Fruit fly (Drosophila melanogaster) whole organism, pupa: ENCODE measurements around the gene CG42263.

Experiments
- CG10348 ChIP-seq: fragments of 200-800 bp; sonication (Bioruptor generic); IDR thresholded peaks from 2 replicates; pipeline ENCODE4 v1.3.6; 2022; ENCODE audit warnings: missing biosample characterization, missing genetic modification characterization
- CG12605 ChIP-seq: fragments of 200-800 bp; sonication (Bioruptor generic); IDR thresholded peaks from 2 replicates; pipeline ENCODE4 v1.3.6; 2022; ENCODE audit warnings: missing biosample characterization, missing genetic modification characterization
- CG13204 ChIP-seq: fragments of 200-800 bp; sonication (Bioruptor generic); optimal IDR thresholded peaks from 2 replicates; lab custom pipeline; 2018; ENCODE audit warnings: missing biosample characterization, mild to moderate bottlenecking, missing genetic modification characterization, moderate library complexity
- CG14655 ChIP-seq: fragments of 200-800 bp; sonication (Bioruptor generic); optimal IDR thresholded peaks from 3 replicates; lab custom pipeline; 2017; ENCODE audit warnings: mild to moderate bottlenecking, missing biosample characterization, missing genetic modification reagents, missing genetic modification characterization
- CG15710 ChIP-seq: fragments of 200-800 bp; sonication (Bioruptor generic); optimal IDR thresholded peaks from 2 replicates; lab custom pipeline; 2018; ENCODE audit warnings: missing biosample characterization, mild to moderate bottlenecking, missing genetic modification characterization, moderate library complexity
- CG17806 ChIP-seq: fragments of 200-800 bp; sonication (Bioruptor generic); optimal IDR thresholded peaks from 2 replicates; lab custom pipeline; 2018; ENCODE audit warnings: missing biosample characterization, mild to moderate bottlenecking, missing genetic modification characterization, moderate library complexity
- CG32121 ChIP-seq: fragments of 200-800 bp; sonication (Bioruptor generic); IDR thresholded peaks from 2 replicates; pipeline ENCODE4 v1.3.6; 2022; ENCODE audit warnings: missing biosample characterization, missing genetic modification characterization
- CG34367 ChIP-seq: fragments of 200-800 bp; sonication (Bioruptor generic); optimal IDR thresholded peaks from 2 replicates; lab custom pipeline; 2018; ENCODE audit warnings: missing biosample characterization, mild to moderate bottlenecking, missing genetic modification characterization
- CG4496 ChIP-seq: fragments of 200-800 bp; sonication (Bioruptor generic); IDR thresholded peaks from 3 replicates; pipeline ENCODE4 v1.3.6; 2022; ENCODE audit warnings: missing biosample characterization, missing genetic modification characterization
- CG8159 ChIP-seq: fragments of 200-800 bp; sonication (Bioruptor generic); optimal IDR thresholded peaks from 3 replicates; lab custom pipeline; 2018; ENCODE audit warnings: missing biosample characterization, mild to moderate bottlenecking, missing genetic modification characterization, moderate library complexity
- CG8301 ChIP-seq: fragments of 200-800 bp; sonication (Bioruptor generic); optimal IDR thresholded peaks from 2 replicates; lab custom pipeline; 2018; ENCODE audit warnings: missing biosample characterization, mild to moderate bottlenecking, missing genetic modification characterization
- CG9948 ChIP-seq: fragments of 200-800 bp; sonication (Bioruptor generic); optimal IDR thresholded peaks from 2 replicates; lab custom pipeline; 2018; ENCODE audit warnings: missing biosample characterization, mild to moderate bottlenecking, missing genetic modification characterization, moderate library complexity
- D1 ChIP-seq: fragments of 200-800 bp; sonication (Bioruptor generic); optimal IDR thresholded peaks from 2 replicates; lab custom pipeline; 2018; ENCODE audit warnings: missing biosample characterization, mild to moderate bottlenecking, missing genetic modification characterization, moderate library complexity
- EcR ChIP-seq: fragments of 200-800 bp; sonication (Bioruptor generic); optimal IDR thresholded peaks from 3 replicates; lab custom pipeline; 2019; ENCODE audit warnings: missing biosample characterization, missing genetic modification characterization, mild to moderate bottlenecking, moderate library complexity, missing genetic modification reagents
- Ets98B ChIP-seq: fragments of 200-800 bp; sonication (Bioruptor generic); IDR thresholded peaks from 2 replicates; pipeline ENCODE4 v1.3.6; 2022; ENCODE audit warnings: missing biosample characterization, missing genetic modification characterization
- Pif1A ChIP-seq: fragments of 200-800 bp; sonication (Bioruptor generic); optimal IDR thresholded peaks from 3 replicates; lab custom pipeline; 2016; ENCODE audit warnings: missing biosample characterization, missing genetic modification characterization
- Pif1B ChIP-seq: fragments of 200-800 bp; sonication (Bioruptor generic); optimal IDR thresholded peaks from 3 replicates; lab custom pipeline; 2016; ENCODE audit warnings: missing biosample characterization, missing genetic modification characterization
- Snoo ChIP-seq: fragments of 200-800 bp; sonication (Bioruptor generic); optimal IDR thresholded peaks from 3 replicates; lab custom pipeline; 2017; ENCODE audit warnings: missing biosample characterization, mild to moderate bottlenecking, missing genetic modification characterization, inconsistent platforms
- fd96Ca ChIP-seq: fragments of 200-800 bp; sonication (Bioruptor generic); IDR thresholded peaks from 3 replicates; pipeline ENCODE4 v1.3.6; 2022; ENCODE audit warnings: missing biosample characterization, missing genetic modification characterization
- gl ChIP-seq: fragments of 200-800 bp; sonication (Bioruptor generic); optimal IDR thresholded peaks from 2 replicates; lab custom pipeline; 2018; ENCODE audit warnings: missing biosample characterization, mild to moderate bottlenecking, missing genetic modification characterization
- rn ChIP-seq: fragments of 200-800 bp; sonication (Bioruptor generic); IDR thresholded peaks from 2 replicates; pipeline ENCODE4 v1.3.6; 2022; ENCODE audit warnings: missing biosample characterization, missing genetic modification characterization

CG42263 gene

DNA sequence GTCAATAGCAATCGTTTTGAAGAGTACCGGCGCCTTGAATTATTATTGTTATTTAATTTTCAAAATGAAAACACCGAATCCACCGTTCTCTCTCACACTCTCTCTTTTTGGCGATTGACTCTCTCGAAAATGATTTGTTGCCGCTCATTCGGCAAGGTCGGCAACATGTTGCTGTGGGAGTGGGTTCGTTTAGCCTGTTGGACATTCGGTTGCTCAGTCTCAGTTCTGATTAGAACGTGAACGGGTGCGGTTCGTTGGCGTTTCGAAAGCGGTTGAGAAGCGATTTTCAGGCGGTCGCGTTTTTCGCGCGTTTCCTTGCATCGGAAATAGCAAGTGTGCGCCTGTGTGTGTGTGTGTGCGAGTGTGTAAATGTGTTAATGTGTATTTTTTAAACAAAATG is 16.6 kb downstream of the CG42263 start, which contains the start of gene Ac76E:
Gene Ac76E (plus strand): TSS at position 264 of the 400 bp plus-strand sequence.
- TF ChIP-seq Pif1A (GFP tag; lab: Kevin White, UChicago) (no peak), Pif1B (GFP tag; lab: Kevin White, UChicago) (no peak), CG17806 (tag; lab: Kevin White, UChicago) (no peak), CG34367 (tag; lab: Kevin White, UChicago) (no peak), gl (tag; lab: Kevin White, UChicago) (no peak), CG10348 (GFP tag; lab: Robert Waterston, UW) (no peak), EcR (GFP tag; lab: Kevin White, UChicago) (no peak), CG12605 (GFP tag; lab: Robert Waterston, UW) (peak; percentile 52), Ets98B (peak; percentile 30; the same call in 1 of the 2 replicates), CG8301 (tag; lab: Kevin White, UChicago) (no peak), CG32121 (GFP tag; lab: Robert Waterston, UW) (peak; percentile 16; the same call in 1 of the 2 replicates)

DNA sequence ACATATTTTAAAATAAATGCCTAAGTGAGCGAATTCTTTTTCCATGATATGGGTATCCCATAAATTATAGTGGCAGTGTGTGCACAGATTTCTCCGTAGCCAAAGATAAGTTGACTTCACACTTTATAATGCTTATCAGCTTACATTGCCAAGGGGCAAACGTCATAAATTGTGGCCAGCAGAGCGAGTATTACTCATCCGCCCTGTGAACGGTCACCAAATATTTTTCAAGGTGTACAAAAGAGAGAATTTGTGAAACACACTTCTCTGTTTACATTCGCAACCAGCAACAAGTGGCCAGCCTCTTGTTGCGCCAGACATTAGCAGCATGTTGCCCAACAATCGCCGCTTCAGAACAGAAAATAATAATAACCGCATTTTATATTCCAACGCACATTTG is 22.7 kb downstream of the CG42263 start:
- TF ChIP-seq CG32121 (GFP tag; lab: Robert Waterston, UW) = peak; percentile 26; the same call in 1 of the 2 replicates
- TF ChIP-seq fd96Ca (GFP tag; lab: Robert Waterston, UW) = 0 out of 3 replicates have a peak, but pooled peaks have one; percentile 10
- TF ChIP-seq D1 (tag; lab: Kevin White, UChicago) = no peak
- TF ChIP-seq Ets98B = peak; percentile 53
- TF ChIP-seq CG13204 (GFP tag; lab: Kevin White, UChicago) = no peak
- TF ChIP-seq Pif1A (GFP tag; lab: Kevin White, UChicago) = peak; percentile 35
- no peak for TF ChIP-seq rn (GFP tag; lab: Robert Waterston, UW)
- TF ChIP-seq CG17806 (tag; lab: Kevin White, UChicago) = no peak
- TF ChIP-seq CG12605 (GFP tag; lab: Robert Waterston, UW) = peak; percentile 62
- no peak for TF ChIP-seq CG8159 (tag; lab: Kevin White, UChicago)
- TF ChIP-seq Pif1B (GFP tag; lab: Kevin White, UChicago) = no peak
- TF ChIP-seq CG14655 = no peak

DNA sequence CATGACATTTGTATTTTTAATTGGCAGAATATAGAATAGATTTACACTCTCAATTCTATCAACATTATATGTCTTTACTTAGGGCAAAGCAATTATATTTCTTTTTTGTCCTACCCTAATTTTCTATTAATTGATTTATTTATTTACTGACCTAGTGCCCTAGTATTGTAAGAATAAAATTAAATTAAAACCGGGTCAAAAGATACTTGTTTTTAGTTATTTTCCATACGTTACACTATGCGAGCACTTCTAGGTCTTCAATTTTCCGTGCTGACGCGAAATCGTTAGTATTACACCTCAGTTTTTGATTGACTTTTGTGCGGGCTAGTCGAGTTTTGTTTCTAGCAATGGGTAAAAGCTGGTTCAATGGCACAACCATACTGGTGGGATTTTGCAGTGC is 24.2 kb downstream of the CG42263 start, which contains the start of gene CG46462:
Gene CG46462 (plus strand): TSS at position 301 of the 400 bp plus-strand sequence.
- TF ChIP-seq fd96Ca (GFP tag; lab: Robert Waterston, UW) = no peak
- TF ChIP-seq CG14655 = no peak
- TF ChIP-seq gl (tag; lab: Kevin White, UChicago) = no peak
- TF ChIP-seq rn (GFP tag; lab: Robert Waterston, UW) = no peak
- no peak for TF ChIP-seq Pif1A (GFP tag; lab: Kevin White, UChicago)
- TF ChIP-seq CG4496 (GFP tag; lab: Robert Waterston, UW) = no peak
- TF ChIP-seq CG17806 (tag; lab: Kevin White, UChicago) = no peak
- no peak for TF ChIP-seq D1 (tag; lab: Kevin White, UChicago)
- no peak for TF ChIP-seq CG13204 (GFP tag; lab: Kevin White, UChicago)
- TF ChIP-seq CG12605 (GFP tag; lab: Robert Waterston, UW) = no peak
- TF ChIP-seq CG8301 (tag; lab: Kevin White, UChicago) = no peak
- TF ChIP-seq CG10348 (GFP tag; lab: Robert Waterston, UW) = no peak
- TF ChIP-seq EcR (GFP tag; lab: Kevin White, UChicago) = no peak
- TF ChIP-seq CG8159 (tag; lab: Kevin White, UChicago) = no peak

DNA sequence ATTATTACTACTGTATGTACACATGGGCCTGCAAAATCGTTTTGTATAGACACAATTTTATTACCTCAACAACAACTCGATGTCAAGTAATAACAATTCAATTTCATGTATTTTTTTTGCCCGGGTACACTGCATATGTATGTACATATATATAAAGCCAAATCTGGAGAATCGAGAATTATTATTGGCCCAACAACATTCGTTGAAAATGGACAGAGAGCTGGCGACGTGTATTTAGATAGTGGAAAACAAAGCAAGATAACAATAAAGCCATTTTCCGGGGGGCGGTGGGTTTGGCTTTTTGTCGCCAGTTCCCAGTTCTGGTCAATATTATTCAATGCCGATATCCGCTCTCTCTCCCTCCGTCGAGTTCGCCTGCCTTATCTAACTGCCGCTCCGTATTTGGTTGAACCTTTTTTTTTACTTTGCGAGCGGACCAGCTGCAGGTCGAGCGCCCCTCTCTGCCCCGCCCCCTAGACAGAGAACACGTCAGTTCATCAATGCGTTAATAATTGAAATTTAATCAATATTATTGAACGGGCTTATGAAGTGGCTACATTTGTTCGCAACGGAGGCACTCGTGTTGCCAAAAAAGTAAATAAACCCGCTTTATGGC is 25.8 kb downstream of the CG42263 start:
- TF ChIP-seq CG9948 (no peak), CG15710 (tag; lab: Kevin White, UChicago) (no peak), EcR (GFP tag; lab: Kevin White, UChicago) (no peak), fd96Ca (GFP tag; lab: Robert Waterston, UW) (no peak), rn (GFP tag; lab: Robert Waterston, UW) (no peak), CG10348 (GFP tag; lab: Robert Waterston, UW) (no peak), CG8301 (tag; lab: Kevin White, UChicago) (no peak), CG8159 (tag; lab: Kevin White, UChicago) (no peak), CG14655 (no peak), CG32121 (GFP tag; lab: Robert Waterston, UW) (no peak), CG17806 (tag; lab: Kevin White, UChicago) (no peak)

DNA sequence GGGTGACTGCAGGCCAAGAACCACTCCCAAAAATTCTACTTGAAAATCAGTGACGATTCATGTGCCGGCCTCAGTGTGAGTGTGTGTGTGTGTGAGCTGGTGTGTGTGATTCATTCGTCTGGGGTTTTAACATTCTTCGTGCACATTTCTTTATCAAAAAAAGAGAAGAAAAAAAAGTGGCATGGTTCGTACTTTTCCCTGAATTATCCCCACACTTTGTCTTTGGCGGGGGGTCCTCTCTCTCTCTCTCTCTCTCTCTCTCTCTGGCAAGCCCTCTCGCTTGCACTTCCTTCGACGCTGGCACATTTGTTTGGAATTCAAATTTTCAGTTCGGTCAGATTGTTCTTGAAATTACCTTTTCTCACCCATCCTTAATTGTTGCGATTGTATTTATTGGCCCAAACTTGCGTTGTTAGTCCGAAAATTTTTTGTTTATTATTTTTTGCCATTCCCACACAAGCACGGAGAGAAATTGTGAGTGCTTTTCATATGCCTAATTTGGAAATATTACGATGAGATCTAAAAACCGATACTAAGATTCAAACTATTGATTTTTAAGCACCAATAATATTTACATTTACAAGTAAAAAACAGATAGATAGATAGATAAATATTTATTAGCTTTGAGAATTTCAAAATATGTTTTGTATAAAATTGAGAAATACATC is 26.4 kb downstream of the CG42263 start:
- TF ChIP-seq Pif1A (GFP tag; lab: Kevin White, UChicago) = no peak
- TF ChIP-seq CG4496 (GFP tag; lab: Robert Waterston, UW) = no peak; the same call in 1 of the 3 replicates
- no peak for TF ChIP-seq EcR (GFP tag; lab: Kevin White, UChicago)
- TF ChIP-seq rn (GFP tag; lab: Robert Waterston, UW) = no peak
- TF ChIP-seq CG32121 (GFP tag; lab: Robert Waterston, UW) = peak; percentile 53; the same call in 1 of the 2 replicates
- TF ChIP-seq CG12605 (GFP tag; lab: Robert Waterston, UW) = peak; percentile 77
- no peak for TF ChIP-seq CG10348 (GFP tag; lab: Robert Waterston, UW)
- TF ChIP-seq D1 (tag; lab: Kevin White, UChicago) = no peak
- TF ChIP-seq CG34367 (tag; lab: Kevin White, UChicago) = no peak
- TF ChIP-seq CG9948 = no peak
- peak; percentile 7 for TF ChIP-seq CG8301 (tag; lab: Kevin White, UChicago)
- TF ChIP-seq Snoo = peak; percentile 16
- TF ChIP-seq Ets98B = peak; percentile 60
- no peak for TF ChIP-seq CG17806 (tag; lab: Kevin White, UChicago)
- no peak for TF ChIP-seq CG14655
- TF ChIP-seq CG13204 (GFP tag; lab: Kevin White, UChicago) = no peak
- 0 out of 3 replicates have a peak, but pooled peaks have one; percentile 8 for TF ChIP-seq fd96Ca (GFP tag; lab: Robert Waterston, UW)
- no peak for TF ChIP-seq gl (tag; lab: Kevin White, UChicago)
- TF ChIP-seq CG15710 (tag; lab: Kevin White, UChicago) = no peak
- TF ChIP-seq CG8159 (tag; lab: Kevin White, UChicago) = peak; percentile 5
